Worm (Caenorhabditis elegans) whole organism, mixed stage, embryonic: Measurements from ENCODE around the gene Y22D7AL.15.

Source experiments
- hlh-1 ChIP-seq: fragments of 150-350 bp; optimal IDR thresholded peaks from 2 replicates; lab custom pipeline; 2014; ENCODE audit warnings: missing biosample characterization, missing genetic modification reagents, missing genetic modification characterization
- nhr-12 ChIP-seq: fragments of 150-350 bp; optimal IDR thresholded peaks from 2 replicates; lab custom pipeline; 2014; ENCODE audit warnings: missing biosample characterization, missing genetic modification characterization
- nhr-237 ChIP-seq: fragments of 150-350 bp; optimal IDR thresholded peaks from 2 replicates; lab custom pipeline; 2014; ENCODE audit warnings: missing biosample characterization, missing genetic modification characterization
- nhr-28 ChIP-seq: fragments of 150-350 bp; optimal IDR thresholded peaks from 2 replicates; lab custom pipeline; 2014; ENCODE audit warnings: missing biosample characterization, missing genetic modification characterization
- nhr-76 ChIP-seq: sonication (generic microtip); optimal IDR thresholded peaks from 2 replicates; lab custom pipeline; 2017; ENCODE audit warnings: missing biosample characterization, missing genetic modification characterization
- snpc-4 ChIP-seq: fragments of 150-350 bp; optimal IDR thresholded peaks from 2 replicates; lab custom pipeline; 2014; ENCODE audit warnings: missing biosample characterization, missing genetic modification characterization
- unc-62 ChIP-seq: fragments of 150-350 bp; optimal IDR thresholded peaks from 2 replicates; lab custom pipeline; 2014; ENCODE audit warnings: missing biosample characterization, missing genetic modification reagents, missing genetic modification characterization
- ztf-11 ChIP-seq: fragments of 150-350 bp; optimal IDR thresholded peaks from 2 replicates; lab custom pipeline; 2014; ENCODE audit warnings: missing biosample characterization, missing genetic modification characterization

- TF ChIP-seq nhr-28 (no peak), nhr-76 (no peak), unc-62 (GFP tag; lab: Kevin White, UChicago) (no peak), nhr-12 (tag; lab: Kevin White, UChicago) (no peak), nhr-237 (tag; lab: Kevin White, UChicago) (no peak), hlh-1 (tag; lab: Kevin White, UChicago) (no peak), ztf-11 (tag; lab: Kevin White, UChicago) (no peak), snpc-4 (tag; lab: Kevin White, UChicago) (no peak)
These were observed 22.6 kb upstream of the Y22D7AL.15 start for ce11 chrIII:1682262-1682661.
